Fruit fly (Drosophila melanogaster): ENCODE results near the gene pum.

pum gene

DNA sequence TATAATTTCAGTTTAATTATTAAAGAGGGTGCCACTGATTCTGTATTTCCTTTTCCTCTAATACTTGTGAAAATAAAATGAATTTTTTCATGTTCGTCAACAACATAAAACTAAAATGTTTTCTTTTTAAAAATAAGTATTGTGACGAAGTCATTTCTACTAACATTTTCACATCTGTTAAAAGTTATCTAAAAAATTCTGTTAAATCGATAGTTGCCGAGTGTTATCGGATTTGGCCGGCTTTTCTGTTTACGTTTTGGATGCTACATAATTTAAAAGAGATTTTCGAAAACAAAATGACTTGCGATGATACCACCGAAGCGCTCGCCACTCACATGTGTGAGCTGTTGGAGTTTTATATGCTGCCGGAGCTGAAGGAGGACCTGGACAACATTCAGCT, 17.3 kb upstream of the pum start, which contains the start of gene CG16734:
Gene CG16734, plus strand, starts transcription at position 255 of the 400 bp plus-strand sequence.
- TF ChIP-seq bcd (GFP tag; optimal IDR thresholded peaks at IDR 0.05), result no peak
- no peak for TF ChIP-seq CoRest (tag; optimal IDR thresholded peaks at IDR 0.05)
- TF ChIP-seq CG16813 (GFP tag; IDR thresholded peaks at IDR 0.05; ENCODE audit: partially characterized antibody), result peak; percentile 22; the same call in 1 of the 3 replicates
- no peak for TF ChIP-seq CG12942 (GFP tag; optimal IDR thresholded peaks at IDR 0.05)
- no peak for TF ChIP-seq dimm (GFP tag; IDR thresholded peaks at IDR 0.05)
- TF ChIP-seq pzg (GFP tag; optimal IDR thresholded peaks at IDR 0.05), result no peak
- TF ChIP-seq CG31441 (GFP tag; IDR thresholded peaks at IDR 0.05), result no peak
- TF ChIP-seq Max (GFP tag; optimal IDR thresholded peaks at IDR 0.05), result no peak
- TF ChIP-seq chm (GFP tag; IDR thresholded peaks at IDR 0.05), result no peak
- TF ChIP-seq E2f2 (GFP tag; IDR thresholded peaks at IDR 0.05), result peak; percentile 50
- no peak for TF ChIP-seq CG10267 (tag; optimal IDR thresholded peaks at IDR 0.05)
- TF ChIP-seq oc (tag; optimal IDR thresholded peaks at IDR 0.05), result no peak
- TF ChIP-seq corto (GFP tag; optimal IDR thresholded peaks at IDR 0.05), result no peak
- no peak for TF ChIP-seq H15 (GFP tag; IDR thresholded peaks at IDR 0.05)
- TF ChIP-seq stwl (tag; optimal IDR thresholded peaks at IDR 0.05), result peak; percentile 35
- no peak for TF ChIP-seq CG2199 (GFP tag; IDR thresholded peaks at IDR 0.05)
- TF ChIP-seq Gsc (GFP tag; IDR thresholded peaks at IDR 0.05), result no peak
- no peak for TF ChIP-seq Dbx (GFP tag; IDR thresholded peaks at IDR 0.05)
- no peak for TF ChIP-seq CG4707 (GFP tag; optimal IDR thresholded peaks at IDR 0.05)
- TF ChIP-seq CG1647 (GFP tag; optimal IDR thresholded peaks at IDR 0.05), result no peak
- TF ChIP-seq Hmx (GFP tag; optimal IDR thresholded peaks at IDR 0.05), result no peak
- TF ChIP-seq bbx (GFP tag; IDR thresholded peaks at IDR 0.05; ENCODE audit: partially characterized antibody), result 0 out of 2 replicates have a peak, but pooled peaks have one; percentile 39
- TF ChIP-seq Six4 (GFP tag; optimal IDR thresholded peaks at IDR 0.05), result no peak
- TF ChIP-seq stc (GFP tag; IDR thresholded peaks at IDR 0.05), result no peak
- no peak for TF ChIP-seq kni (GFP tag; optimal IDR thresholded peaks at IDR 0.05)
- no peak for TF ChIP-seq ac (GFP tag; optimal IDR thresholded peaks at IDR 0.05)
- peak; percentile 21; the same call in 1 of the 2 replicates for TF ChIP-seq amos (GFP tag; IDR thresholded peaks at IDR 0.05; ENCODE audit: partially characterized antibody)
- no peak for TF ChIP-seq HLH54F (GFP tag; optimal IDR thresholded peaks at IDR 0.05)
- no peak for TF ChIP-seq p53 (GFP tag; optimal IDR thresholded peaks at IDR 0.05)
- no peak for TF ChIP-seq CG1233 (GFP tag; optimal IDR thresholded peaks at IDR 0.05)
- TF ChIP-seq mld (GFP tag; IDR thresholded peaks at IDR 0.05; ENCODE audit: partially characterized antibody), result no peak
- TF ChIP-seq twi (tag; optimal IDR thresholded peaks at IDR 0.05), result no peak
- no peak for TF ChIP-seq CG10209 (GFP tag; optimal IDR thresholded peaks at IDR 0.05)
- TF ChIP-seq CG17359 (tag; optimal IDR thresholded peaks at IDR 0.05), result no peak
- no peak for TF ChIP-seq D19A (tag; optimal IDR thresholded peaks at IDR 0.05)
- TF ChIP-seq jigr1 (GFP tag; IDR thresholded peaks at IDR 0.05), result no peak
- no peak for TF ChIP-seq CHES-1-like (GFP tag; optimal IDR thresholded peaks at IDR 0.05)
- peak; percentile 36; the same call in 1 of the 3 replicates for TF ChIP-seq HLH4C (GFP tag; IDR thresholded peaks at IDR 0.05; ENCODE audit: partially characterized antibody)
- no peak for TF ChIP-seq Taf1 (GFP tag; IDR thresholded peaks at IDR 0.05)
- TF ChIP-seq Dp (GFP tag; optimal IDR thresholded peaks at IDR 0.05), result peak; percentile 50
- peak; percentile 41; the same call in 1 of the 4 replicates for TF ChIP-seq Dll (GFP tag; IDR thresholded peaks at IDR 0.05; ENCODE audit: partially characterized antibody)
- TF ChIP-seq vnd (GFP tag; IDR thresholded peaks at IDR 0.05; ENCODE audit: partially characterized antibody), result no peak
- TF ChIP-seq MBD-R2 (GFP tag; IDR thresholded peaks at IDR 0.05), result peak; percentile 54; the same call in 1 of the 2 replicates
- TF ChIP-seq CG15011 (GFP tag; optimal IDR thresholded peaks at IDR 0.05), result no peak
- no peak for TF ChIP-seq CG2678 (tag; optimal IDR thresholded peaks at IDR 0.05)
- TF ChIP-seq CG18476 (GFP tag; optimal IDR thresholded peaks at IDR 0.05), result no peak
- TF ChIP-seq CG8290 (GFP tag; optimal IDR thresholded peaks at IDR 0.05), result no peak
- no peak for TF ChIP-seq CG8290 (tag; optimal IDR thresholded peaks at IDR 0.05)
- no peak for TF ChIP-seq cad (GFP tag; optimal IDR thresholded peaks at IDR 0.05)
- TF ChIP-seq nerfin-1 (tag; optimal IDR thresholded peaks at IDR 0.05), result no peak
- TF ChIP-seq ewg (GFP tag; optimal IDR thresholded peaks at IDR 0.05), result no peak
